Fruit fly (Drosophila melanogaster) whole organism, embryonic: ENCODE data around the gene Lcp65Ac.

Experiments
- Atf-2 ChIP-seq: fragments of 200-800 bp; sonication (Bioruptor generic); optimal IDR thresholded peaks from 2 replicates; lab custom pipeline; 2016; ENCODE audit warnings: missing biosample characterization, missing genetic modification characterization
- Atf3 ChIP-seq: fragments of 200-800 bp; sonication (Bioruptor generic); optimal IDR thresholded peaks from 3 replicates; lab custom pipeline; 2016; ENCODE audit warnings: missing biosample characterization, missing genetic modification characterization
- Blimp-1 ChIP-seq: fragments of 200-800 bp; sonication (Bioruptor generic); optimal IDR thresholded peaks from 3 replicates; lab custom pipeline; 2018; ENCODE audit warnings: missing biosample characterization, missing genetic modification characterization, mild to moderate bottlenecking, moderate library complexity, missing genetic modification reagents
- CG10565 ChIP-seq: fragments of 200-800 bp; sonication (Bioruptor generic); optimal IDR thresholded peaks from 3 replicates; lab custom pipeline; 2016; ENCODE audit warnings: missing biosample characterization, mild to moderate bottlenecking, missing genetic modification characterization
- CG11247 ChIP-seq: fragments of 200-800 bp; sonication (Bioruptor generic); IDR thresholded peaks from 2 replicates; pipeline ENCODE4 v1.3.6; 2022; ENCODE audit warnings: missing biosample characterization, missing genetic modification characterization
- CG12391 ChIP-seq: fragments of 200-800 bp; sonication (Bioruptor generic); optimal IDR thresholded peaks from 3 replicates; lab custom pipeline; 2018; ENCODE audit warnings: missing biosample characterization, mild to moderate bottlenecking, missing genetic modification characterization, moderate library complexity
- CG12769 ChIP-seq: fragments of 200-800 bp; sonication (Bioruptor generic); optimal IDR thresholded peaks from 2 replicates; lab custom pipeline; 2019; ENCODE audit warnings: missing biosample characterization, mild to moderate bottlenecking, missing genetic modification characterization, moderate library complexity
- CG13123 ChIP-seq: fragments of 200-800 bp; sonication (Bioruptor generic); optimal IDR thresholded peaks from 2 replicates; lab custom pipeline; 2016; ENCODE audit warnings: missing biosample characterization, missing genetic modification characterization
- CG14014 ChIP-seq: fragments of 200-800 bp; sonication (Bioruptor generic); IDR thresholded peaks from 2 replicates; pipeline ENCODE4 v1.3.6; 2022; ENCODE audit warnings: missing biosample characterization, missing genetic modification characterization
- CG14050 ChIP-seq: fragments of 200-800 bp; sonication (Bioruptor generic); IDR thresholded peaks from 3 replicates; pipeline ENCODE4 v1.3.6; 2022; ENCODE audit warnings: missing biosample characterization, missing genetic modification characterization
- CG16815 ChIP-seq: fragments of 200-800 bp; sonication (Bioruptor generic); optimal IDR thresholded peaks from 3 replicates; lab custom pipeline; 2017; ENCODE audit warnings: missing biosample characterization, mild to moderate bottlenecking, missing genetic modification characterization
- CG17829 ChIP-seq: fragments of 200-800 bp; optimal IDR thresholded peaks from 2 replicates; lab custom pipeline; 2019; ENCODE audit warnings: missing biosample characterization, mild to moderate bottlenecking, missing genetic modification characterization, moderate library complexity
- CG18262 ChIP-seq: fragments of 200-800 bp; optimal IDR thresholded peaks from 3 replicates; lab custom pipeline; 2019; ENCODE audit warnings: missing biosample characterization, mild to moderate bottlenecking, missing genetic modification characterization, moderate library complexity
- CG31441 ChIP-seq: fragments of 200-800 bp; sonication (Bioruptor generic); IDR thresholded peaks from 2 replicates; pipeline ENCODE4 v1.3.6; 2022; ENCODE audit warnings: missing biosample characterization, missing genetic modification characterization
- CG43689 ChIP-seq: fragments of 200-800 bp; sonication (Bioruptor generic); IDR thresholded peaks from 2 replicates; pipeline ENCODE4 v1.3.6; 2022; ENCODE audit warnings: missing biosample characterization, missing genetic modification characterization
- CG7786 ChIP-seq: fragments of 200-800 bp; sonication (Bioruptor generic); optimal IDR thresholded peaks from 2 replicates; lab custom pipeline; 2016; ENCODE audit warnings: missing biosample characterization, missing genetic modification characterization
- CG8924 ChIP-seq: fragments of 200-800 bp; optimal IDR thresholded peaks from 3 replicates; lab custom pipeline; 2019; ENCODE audit warnings: missing biosample characterization, mild to moderate bottlenecking, missing genetic modification characterization, moderate library complexity
- CG9215 ChIP-seq: fragments of 200-800 bp; sonication (Bioruptor generic); IDR thresholded peaks from 2 replicates; pipeline ENCODE4 v1.3.6; 2022; ENCODE audit warnings: missing biosample characterization, missing genetic modification characterization
- D ChIP-seq, 2 experiments: fragments of 200-800 bp in 1 of 2; fragments of >200 bp in 1 of 2; sonication (Bioruptor generic) in 1 of 2; optimal IDR thresholded peaks; 2 replicates in 1 of 2; 3 replicates in 1 of 2; lab custom pipeline; 2017; ENCODE audit warnings: mild to moderate bottlenecking in 1 of 2, missing biosample characterization in 1 of 2, missing genetic modification characterization in 1 of 2, missing genetic modification reagents in 1 of 2
- Dll ChIP-seq: fragments of 200-800 bp; sonication (Bioruptor generic); IDR thresholded peaks from 4 replicates; pipeline ENCODE4 v1.3.6; 2022; ENCODE audit warnings: missing biosample characterization, missing genetic modification characterization; ENCODE audit not compliant: partially characterized antibody
- Dp ChIP-seq: fragments of 200-800 bp; sonication (Bioruptor generic); optimal IDR thresholded peaks from 2 replicates; lab custom pipeline; 2018; ENCODE audit warnings: missing biosample characterization, mild to moderate bottlenecking, missing genetic modification characterization, moderate library complexity
- Hr3 ChIP-seq: fragments of 200-800 bp; sonication (Bioruptor generic); optimal IDR thresholded peaks from 3 replicates; lab custom pipeline; 2016; ENCODE audit warnings: missing biosample characterization, missing genetic modification characterization
- Hsf ChIP-seq: fragments of 200-800 bp; sonication (Bioruptor generic); optimal IDR thresholded peaks from 3 replicates; lab custom pipeline; 2016; ENCODE audit warnings: missing biosample characterization, missing genetic modification characterization
- Oaz ChIP-seq: fragments of 200-800 bp; sonication (Bioruptor generic); IDR thresholded peaks from 2 replicates; pipeline ENCODE4 v1.3.6; 2022; ENCODE audit warnings: missing biosample characterization, missing genetic modification characterization
- Opbp ChIP-seq: fragments of 200-800 bp; sonication (Bioruptor generic); IDR thresholded peaks from 3 replicates; pipeline ENCODE4 v1.3.6; 2022; ENCODE audit warnings: missing biosample characterization, missing genetic modification characterization; ENCODE audit not compliant: partially characterized antibody
- Rfx ChIP-seq: fragments of 200-800 bp; sonication (Bioruptor generic); IDR thresholded peaks from 2 replicates; pipeline ENCODE4 v1.3.6; 2022; ENCODE audit warnings: missing biosample characterization, missing genetic modification characterization
- Sry-β ChIP-seq: fragments of 200-800 bp; sonication (Bioruptor generic); optimal IDR thresholded peaks from 2 replicates; lab custom pipeline; 2018; ENCODE audit warnings: missing biosample characterization, mild to moderate bottlenecking, missing genetic modification characterization, moderate library complexity
- ato ChIP-seq: fragments of 200-800 bp; sonication (Bioruptor generic); IDR thresholded peaks from 2 replicates; pipeline ENCODE4 v1.3.6; 2022; ENCODE audit warnings: missing biosample characterization, missing genetic modification characterization; ENCODE audit not compliant: partially characterized antibody
- bsh ChIP-seq, 2 experiments: fragments of 200-800 bp; sonication (Bioruptor generic); optimal IDR thresholded peaks; 2 replicates each; lab custom pipeline; 2017 to 2018; ENCODE audit warnings: mild to moderate bottlenecking in 2 of 2, missing biosample characterization in 2 of 2, missing genetic modification characterization in 2 of 2, moderate library complexity in 1 of 2
- caup ChIP-seq: fragments of 200-800 bp; sonication (Bioruptor generic); optimal IDR thresholded peaks from 3 replicates; lab custom pipeline; 2017; ENCODE audit warnings: missing biosample characterization, mild to moderate bottlenecking, missing genetic modification characterization, moderate library complexity; ENCODE audit not compliant: severe bottlenecking
- chinmo ChIP-seq: fragments of 200-800 bp; sonication (Bioruptor generic); IDR thresholded peaks from 4 replicates; pipeline ENCODE4 v1.3.6; 2022; ENCODE audit warnings: missing biosample characterization, missing genetic modification characterization; ENCODE audit not compliant: partially characterized antibody
- crp ChIP-seq, 2 experiments: fragments of 200-800 bp; sonication (Bioruptor generic); optimal IDR thresholded peaks; 2 replicates in 1 of 2; 3 replicates in 1 of 2; lab custom pipeline; 2017; ENCODE audit warnings: missing biosample characterization in 2 of 2, missing genetic modification characterization in 2 of 2, mild to moderate bottlenecking in 1 of 2, moderate library complexity in 1 of 2
- danr ChIP-seq: fragments of 200-800 bp; sonication (Bioruptor generic); IDR thresholded peaks from 2 replicates; pipeline ENCODE4 v1.3.6; 2022; ENCODE audit warnings: missing biosample characterization, missing genetic modification characterization
- fd64A ChIP-seq: fragments of 200-800 bp; sonication (Bioruptor generic); optimal IDR thresholded peaks from 3 replicates; lab custom pipeline; 2018; ENCODE audit warnings: missing biosample characterization, mild to moderate bottlenecking, missing genetic modification characterization
- kni ChIP-seq: fragments of 200-800 bp; sonication (Bioruptor generic); optimal IDR thresholded peaks from 3 replicates; lab custom pipeline; 2017; ENCODE audit warnings: mild to moderate bottlenecking, missing biosample characterization, missing genetic modification reagents, missing genetic modification characterization
- lov ChIP-seq, 2 experiments: fragments of 200-800 bp in 1 of 2; fragments of >200 bp in 1 of 2; sonication (Bioruptor generic) in 1 of 2; IDR thresholded peaks in 1 of 2; optimal IDR thresholded peaks in 1 of 2; 2 replicates in 1 of 2; 3 replicates in 1 of 2; pipeline versions ENCODE4 v1.3.6 to Lab custom; 2017 to 2022; ENCODE audit warnings: missing biosample characterization in 1 of 2, missing genetic modification characterization in 1 of 2
- nerfin-1 ChIP-seq: fragments of 200-800 bp; sonication (Bioruptor generic); optimal IDR thresholded peaks from 3 replicates; lab custom pipeline; 2019; ENCODE audit warnings: missing biosample characterization, mild to moderate bottlenecking, missing genetic modification characterization, moderate library complexity
- odd ChIP-seq: fragments of 200-800 bp; sonication (Bioruptor generic); optimal IDR thresholded peaks from 2 replicates; lab custom pipeline; 2017; ENCODE audit warnings: missing biosample characterization, mild to moderate bottlenecking, missing genetic modification characterization
- phol ChIP-seq: fragments of 200-800 bp; sonication (Bioruptor generic); optimal IDR thresholded peaks from 3 replicates; lab custom pipeline; 2018; ENCODE audit warnings: missing biosample characterization, mild to moderate bottlenecking, missing genetic modification characterization, moderate library complexity
- ranshi ChIP-seq: fragments of 200-800 bp; sonication (Bioruptor generic); IDR thresholded peaks from 2 replicates; pipeline ENCODE4 v1.3.6; 2022; ENCODE audit warnings: missing biosample characterization, missing genetic modification characterization
- repo ChIP-seq: fragments of 200-800 bp; sonication (Bioruptor generic); optimal IDR thresholded peaks from 2 replicates; lab custom pipeline; 2016; ENCODE audit warnings: missing biosample characterization, missing genetic modification characterization
- ro ChIP-seq: fragments of 200-800 bp; sonication (Bioruptor generic); IDR thresholded peaks from 2 replicates; pipeline ENCODE4 v1.3.6; 2022; ENCODE audit warnings: missing biosample characterization, missing genetic modification characterization
- sc ChIP-seq, 3 experiments: fragments of >200 bp in 2 of 3; fragments of 200-800 bp in 1 of 3; sonication (Bioruptor generic) in 1 of 3; optimal IDR thresholded peaks; 2 replicates in 2 of 3; 3 replicates in 1 of 3; lab custom pipeline; 2017; ENCODE audit warnings: mild to moderate bottlenecking in 1 of 3, missing biosample characterization in 1 of 3, missing genetic modification characterization in 1 of 3, missing genetic modification reagents in 1 of 3
- sens ChIP-seq: fragments of 200-800 bp; sonication (Bioruptor generic); peaks from one replicate; lab custom pipeline; 2016; ENCODE audit warnings: missing biosample characterization, missing genetic modification characterization
- trh ChIP-seq: fragments of 200-800 bp; sonication (Bioruptor generic); optimal IDR thresholded peaks from 2 replicates; lab custom pipeline; 2016; ENCODE audit warnings: missing biosample characterization, missing genetic modification characterization
- vnd ChIP-seq: fragments of 200-800 bp; sonication (Bioruptor generic); IDR thresholded peaks from 3 replicates; pipeline ENCODE4 v1.3.6; 2022; ENCODE audit warnings: missing biosample characterization, missing genetic modification characterization; ENCODE audit not compliant: partially characterized antibody
- wdn ChIP-seq: fragments of 200-800 bp; sonication (Bioruptor generic); IDR thresholded peaks from 2 replicates; pipeline ENCODE4 v1.3.6; 2022; ENCODE audit warnings: missing biosample characterization, missing genetic modification characterization

Lcp65Ac gene

dm6 chr3L:6108264-6109060 lies 36.2 kb upstream of the Lcp65Ac start (continued):
- TF ChIP-seq CG17829 (tag; lab: Kevin White, UChicago) (peak; percentile 5), odd (no peak), CG8924 (tag; lab: Kevin White, UChicago) (peak; percentile 9), CG16815 (GFP tag; lab: Kevin White, UChicago) (no peak), CG14014 (GFP tag; lab: Robert Waterston, UW) (no peak), Sry-β (GFP tag; lab: Kevin White, UChicago) (no peak), Dp (GFP tag; lab: Kevin White, UChicago) (no peak), nerfin-1 (tag; lab: Kevin White, UChicago) (no peak), repo (no peak), caup (GFP tag; lab: Kevin White, UChicago) (no peak), CG10565 (GFP tag; lab: Kevin White, UChicago) (no peak), CG12391 (tag; lab: Kevin White, UChicago) (peak; percentile 38), CG14050 (GFP tag; lab: Robert Waterston, UW) (no peak), ato (GFP tag; lab: Robert Waterston, UW) (no peak), ro (GFP tag; lab: Robert Waterston, UW) (no peak), CG18262 (tag; lab: Kevin White, UChicago) (peak; percentile 57), wdn (no peak), vnd (GFP tag; lab: Robert Waterston, UW) (no peak), Rfx (GFP tag; lab: Robert Waterston, UW) (no peak), Atf-2 (no peak), ranshi (GFP tag; lab: Robert Waterston, UW) (no peak), CG7786 (GFP tag; lab: Kevin White, UChicago) (no peak), kni (GFP tag; lab: Kevin White, UChicago) (no peak), lov (optimal IDR thresholded peaks at IDR 0.05; lab: Kevin White, UChicago) (no peak), lov (GFP tag; IDR thresholded peaks at IDR 0.05; lab: Robert Waterston, UW) (no peak), fd64A (GFP tag; lab: Kevin White, UChicago) (no peak), bsh (GFP tag; optimal IDR thresholded peaks at IDR 0.05; lab: Kevin White, UChicago) (peak in 1 of 2 experiments; percentile 50), Blimp-1 (GFP tag; lab: Kevin White, UChicago) (peak; percentile 47), trh (GFP tag; lab: Kevin White, UChicago) (no peak), sc (optimal IDR thresholded peaks at IDR 0.05; lab: Kevin White, UChicago) (no peak), sc (GFP tag; optimal IDR thresholded peaks at IDR 0.05; lab: Kevin White, UChicago) (peak; percentile 6), CG43689 (GFP tag; lab: Robert Waterston, UW) (no peak), CG13123 (GFP tag; lab: Kevin White, UChicago) (no peak), CG31441 (peak; percentile 48; the same call in 1 of the 2 replicates), CG9215 (GFP tag; lab: Robert Waterston, UW) (no peak), Dll (GFP tag; lab: Robert Waterston, UW) (no peak), CG12769 (tag; lab: Kevin White, UChicago) (no peak), crp (GFP tag; optimal IDR thresholded peaks at IDR 0.05; lab: Kevin White, UChicago) (no peak), Hr3 (GFP tag; lab: Kevin White, UChicago) (no peak), sens (GFP tag; lab: Kevin White, UChicago) (peak; percentile 6), Oaz (GFP tag; lab: Robert Waterston, UW) (no peak), chinmo (GFP tag; lab: Robert Waterston, UW) (no peak), phol (tag; lab: Kevin White, UChicago) (peak; percentile 43), Hsf (no peak), Atf3 (GFP tag; lab: Kevin White, UChicago) (no peak), D (optimal IDR thresholded peaks at IDR 0.05; lab: Kevin White, UChicago) (no peak), D (GFP tag; optimal IDR thresholded peaks at IDR 0.05; lab: Kevin White, UChicago) (peak; percentile 27), CG11247 (GFP tag; lab: Robert Waterston, UW) (no peak), danr (GFP tag; lab: Robert Waterston, UW) (no peak), Opbp (GFP tag; lab: Robert Waterston, UW) (no peak)
